Worm (Caenorhabditis elegans) whole organism, late embryonic: ENCODE data around the gene C17A2.2.

ENCODE experiments used
- C38D4.7 ChIP-seq: fragments of 200-800 bp; sonication (Bioruptor generic); optimal IDR thresholded peaks from 2 replicates; lab custom pipeline; 2018; ENCODE audit warnings: mild to moderate bottlenecking, missing genetic modification characterization, moderate library complexity, missing compliant biosample characterization
- K09A11.1 ChIP-seq: sonication (generic microtip); optimal IDR thresholded peaks from 2 replicates; lab custom pipeline; 2017; ENCODE audit warnings: antibody characterized with exemption, mild to moderate bottlenecking, missing genetic modification characterization, missing compliant biosample characterization; ENCODE audit not compliant: insufficient read depth
- ahr-1 ChIP-seq: sonication (generic microtip); optimal IDR thresholded peaks from 2 replicates; lab custom pipeline; 2016; ENCODE audit warnings: missing genetic modification characterization, missing compliant biosample characterization
- ceh-14 ChIP-seq: sonication (generic microtip); optimal IDR thresholded peaks from 2 replicates; lab custom pipeline; 2016; ENCODE audit warnings: missing genotype, missing genetic modification characterization, missing compliant biosample characterization
- ceh-2 ChIP-seq: sonication (generic microtip); optimal IDR thresholded peaks from 2 replicates; lab custom pipeline; 2016; ENCODE audit warnings: missing genotype, missing genetic modification characterization, missing compliant biosample characterization
- ceh-22 ChIP-seq: sonication (generic microtip); optimal IDR thresholded peaks from 2 replicates; lab custom pipeline; 2017; ENCODE audit warnings: missing biosample characterization, missing genetic modification characterization
- ceh-31 ChIP-seq: sonication (generic microtip); optimal IDR thresholded peaks from 2 replicates; lab custom pipeline; 2016; ENCODE audit warnings: missing genetic modification characterization, missing compliant biosample characterization
- ceh-45 ChIP-seq: fragments of 200-800 bp; sonication (Bioruptor generic); IDR thresholded peaks from 2 replicates; pipeline ENCODE4 v1.3.6; 2022; ENCODE audit warnings: missing genetic modification reagents, missing genetic modification characterization, missing compliant biosample characterization
- ceh-6 ChIP-seq: fragments of 200-800 bp; sonication (Bioruptor generic); optimal IDR thresholded peaks from 2 replicates; lab custom pipeline; 2018; ENCODE audit warnings: mild to moderate bottlenecking, missing genetic modification characterization, missing compliant biosample characterization
- ceh-9 ChIP-seq: sonication (generic microtip); optimal IDR thresholded peaks from 2 replicates; lab custom pipeline; 2016; ENCODE audit warnings: mild to moderate bottlenecking, missing genetic modification characterization, inconsistent platforms, missing compliant biosample characterization
- dve-1 ChIP-seq: sonication (generic microtip); optimal IDR thresholded peaks from 2 replicates; lab custom pipeline; 2017; ENCODE audit warnings: antibody characterized with exemption, mild to moderate bottlenecking, missing genetic modification characterization, missing compliant biosample characterization
- elt-4 ChIP-seq: sonication (generic microtip); optimal IDR thresholded peaks from 2 replicates; lab custom pipeline; 2016; ENCODE audit warnings: missing genetic modification characterization, missing compliant biosample characterization
- eyg-1 ChIP-seq: sonication (generic microtip); optimal IDR thresholded peaks from 2 replicates; lab custom pipeline; 2016; ENCODE audit warnings: missing genotype, missing genetic modification characterization, missing compliant biosample characterization
- fax-1 ChIP-seq: sonication (generic microtip); optimal IDR thresholded peaks from 2 replicates; lab custom pipeline; 2016; ENCODE audit warnings: missing genotype, missing genetic modification characterization, missing compliant biosample characterization
- fkh-10 ChIP-seq: fragments of 150-350 bp; optimal IDR thresholded peaks from 2 replicates; lab custom pipeline; 2014; ENCODE audit warnings: missing biosample characterization, missing genetic modification reagents, missing genetic modification characterization
- hlh-30 ChIP-seq: sonication (generic microtip); optimal IDR thresholded peaks from 2 replicates; lab custom pipeline; 2017; ENCODE audit warnings: antibody characterized with exemption, missing genetic modification characterization, missing compliant biosample characterization; ENCODE audit not compliant: insufficient read depth
- hlh-6 ChIP-seq: sonication (generic microtip); optimal IDR thresholded peaks from 2 replicates; lab custom pipeline; 2016; ENCODE audit warnings: missing genotype, missing genetic modification characterization, missing compliant biosample characterization
- mec-3 ChIP-seq: sonication (generic microtip); optimal IDR thresholded peaks from 2 replicates; lab custom pipeline; 2016; ENCODE audit warnings: borderline replicate concordance, missing genetic modification characterization, missing compliant biosample characterization
- nfya-1 ChIP-seq: sonication (generic microtip); optimal IDR thresholded peaks from 2 replicates; lab custom pipeline; 2017; ENCODE audit warnings: missing genetic modification characterization, mild to moderate bottlenecking, missing compliant biosample characterization, antibody characterized with exemption, moderate library complexity
- nhr-11 ChIP-seq: fragments of 150-350 bp; optimal IDR thresholded peaks from 2 replicates; lab custom pipeline; 2014; ENCODE audit warnings: missing biosample characterization, missing genetic modification characterization
- pag-3 ChIP-seq: sonication (generic microtip); optimal IDR thresholded peaks from 2 replicates; lab custom pipeline; 2016; ENCODE audit warnings: missing compliant biosample characterization, missing genetic modification characterization, borderline replicate concordance
- pha-2 ChIP-seq: sonication (generic microtip); optimal IDR thresholded peaks from 2 replicates; lab custom pipeline; 2017; ENCODE audit warnings: mild to moderate bottlenecking, missing genetic modification characterization, missing compliant biosample characterization
- pqm-1 ChIP-seq: sonication (generic microtip); optimal IDR thresholded peaks from 2 replicates; lab custom pipeline; 2016; ENCODE audit warnings: missing genetic modification characterization, missing compliant biosample characterization
- pros-1 ChIP-seq: fragments of 150-350 bp; optimal IDR thresholded peaks from 2 replicates; lab custom pipeline; 2014; ENCODE audit warnings: missing biosample characterization, missing genetic modification reagents, missing genetic modification characterization
- ref-2 ChIP-seq: sonication (generic microtip); optimal IDR thresholded peaks from 2 replicates; lab custom pipeline; 2016; ENCODE audit warnings: missing genetic modification characterization, missing compliant biosample characterization
- rnt-1 ChIP-seq: sonication (generic microtip); optimal IDR thresholded peaks from 2 replicates; lab custom pipeline; 2016; ENCODE audit warnings: missing genetic modification characterization, missing compliant biosample characterization
- sdc-2 ChIP-seq: sonication (generic microtip); optimal IDR thresholded peaks from 2 replicates; lab custom pipeline; 2016; ENCODE audit warnings: missing genotype, missing genetic modification characterization, missing compliant biosample characterization
- sox-2 ChIP-seq: fragments of 200-800 bp; sonication (Bioruptor generic); IDR thresholded peaks from 2 replicates; pipeline ENCODE4 v1.3.6; 2022; ENCODE audit warnings: missing genetic modification reagents, missing genetic modification characterization, missing compliant biosample characterization
- sox-4 ChIP-seq: sonication (generic microtip); optimal IDR thresholded peaks from 2 replicates; lab custom pipeline; 2017; ENCODE audit warnings: mild to moderate bottlenecking, missing genetic modification characterization, inconsistent platforms, missing compliant biosample characterization
- syd-9 ChIP-seq: sonication (generic microtip); optimal IDR thresholded peaks from 2 replicates; lab custom pipeline; 2016; ENCODE audit warnings: mild to moderate bottlenecking, missing genetic modification characterization, moderate library complexity, missing compliant biosample characterization
- tbx-2 ChIP-seq: sonication (generic microtip); optimal IDR thresholded peaks from 2 replicates; lab custom pipeline; 2016; ENCODE audit warnings: missing genetic modification characterization, missing compliant biosample characterization
- unc-42 ChIP-seq: sonication (generic microtip); optimal IDR thresholded peaks from 2 replicates; lab custom pipeline; 2016; ENCODE audit warnings: missing genotype, missing genetic modification characterization, missing compliant biosample characterization
- unc-55 ChIP-seq: sonication (generic microtip); optimal IDR thresholded peaks from 2 replicates; lab custom pipeline; 2017; ENCODE audit warnings: missing biosample characterization, missing genetic modification reagents, missing genetic modification characterization
- unc-86 ChIP-seq: sonication (generic microtip); optimal IDR thresholded peaks from 2 replicates; lab custom pipeline; 2016; ENCODE audit warnings: missing genetic modification characterization, missing compliant biosample characterization
- zip-5 ChIP-seq: sonication (generic microtip); optimal IDR thresholded peaks from 2 replicates; lab custom pipeline; 2016; ENCODE audit warnings: missing genetic modification characterization, missing compliant biosample characterization

Gene C17A2.2

DNA sequence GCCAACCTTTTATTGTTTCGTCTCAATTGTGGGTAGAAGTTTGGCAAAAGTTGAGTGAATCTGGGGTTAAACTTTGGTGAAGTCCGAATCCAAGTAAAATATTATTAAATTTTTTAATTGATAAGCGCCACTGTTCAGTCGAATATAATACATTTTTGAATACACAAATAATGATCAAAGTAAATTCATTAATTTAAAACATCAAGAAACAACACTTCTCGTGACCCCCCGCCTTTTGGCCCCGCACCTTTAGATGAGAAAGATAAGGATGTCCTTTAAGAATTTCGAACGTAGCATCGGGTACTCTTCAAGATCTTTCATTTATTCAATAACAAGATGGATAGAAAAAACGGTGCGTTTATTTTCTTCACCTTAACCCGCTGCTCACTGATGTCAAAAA is 6.5 kb downstream of the C17A2.2 start, which contains the start of gene nhr-257:
nhr-257 (plus strand) TSS at position 301 of the 400 bp plus-strand sequence.
- TF ChIP-seq ceh-22 (no peak), tbx-2 (tag; lab: Kevin White, UChicago) (no peak), sox-2 (no peak), ref-2 (tag; lab: Kevin White, UChicago) (no peak), ceh-2 (no peak), mec-3 (tag; lab: Kevin White, UChicago) (no peak), sdc-2 (no peak), hlh-6 (tag; lab: Kevin White, UChicago) (no peak), zip-5 (tag; lab: Kevin White, UChicago) (no peak), fkh-10 (GFP tag; lab: Kevin White, UChicago) (no peak), dve-1 (no peak), nfya-1 (tag; lab: Kevin White, UChicago) (no peak), K09A11.1 (tag; lab: Kevin White, UChicago) (no peak)

DNA sequence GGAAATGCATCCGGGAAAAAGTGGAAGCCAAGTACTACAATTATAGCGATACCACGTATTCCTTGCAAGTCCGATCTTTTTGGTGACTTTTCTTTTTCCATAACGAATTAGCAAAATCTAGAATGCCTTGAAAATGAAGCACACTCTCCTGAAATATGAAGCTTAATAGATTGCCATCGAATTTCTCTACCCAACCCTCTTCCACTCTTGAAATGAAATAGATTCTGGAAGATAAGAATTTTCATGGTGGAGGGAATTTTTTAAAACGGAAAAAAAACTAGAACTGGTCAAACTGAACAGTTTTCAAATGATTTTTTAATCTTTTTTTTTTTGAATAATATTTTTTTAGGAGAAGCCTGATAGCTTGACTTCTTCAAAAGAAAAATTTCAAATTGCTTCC is 14.7 kb downstream of the C17A2.2 start, which contains the start of gene oac-11:
oac-11 (minus strand) TSS at position 101 of the 400 bp plus-strand sequence.
- TF ChIP-seq ceh-31 (tag; lab: Kevin White, UChicago) = no peak
- TF ChIP-seq hlh-30 (tag; lab: Kevin White, UChicago) = no peak
- no peak for TF ChIP-seq rnt-1
- TF ChIP-seq ceh-6 (GFP tag; lab: Kevin White, UChicago) = no peak
- TF ChIP-seq ceh-22 = no peak
- TF ChIP-seq, all 69 proteins: peak for 0

- TF ChIP-seq pag-3 (tag; lab: Kevin White, UChicago) = no peak
- no peak for TF ChIP-seq unc-55 (GFP tag; lab: Kevin White, UChicago)
- no peak for TF ChIP-seq sdc-2
- no peak for TF ChIP-seq nhr-11
- no peak for TF ChIP-seq pqm-1
- no peak for TF ChIP-seq C38D4.7 (GFP tag; lab: Kevin White, UChicago)
- TF ChIP-seq ceh-45 (GFP tag; lab: Robert Waterston, UW) = no peak
- no peak for TF ChIP-seq ceh-14 (tag; lab: Kevin White, UChicago)
- no peak for TF ChIP-seq eyg-1 (tag; lab: Kevin White, UChicago)
- no peak for TF ChIP-seq sox-4
- no peak for TF ChIP-seq pha-2 (tag; lab: Kevin White, UChicago)
These were observed 15.9 kb downstream of the C17A2.2 start for ce11 chrII:3862053-3862452.

- TF ChIP-seq ceh-6 (GFP tag; lab: Kevin White, UChicago) (no peak), sox-4 (no peak), elt-4 (no peak), unc-42 (tag; lab: Kevin White, UChicago) (no peak), mec-3 (tag; lab: Kevin White, UChicago) (no peak), fax-1 (tag; lab: Kevin White, UChicago) (no peak)
These were observed 18.5 kb downstream of the C17A2.2 start, which contains the start of gene nhr-261 for ce11 chrII:3864652-3865051. TSS of gene nhr-261 (minus strand) at chrII:3864752.

DNA sequence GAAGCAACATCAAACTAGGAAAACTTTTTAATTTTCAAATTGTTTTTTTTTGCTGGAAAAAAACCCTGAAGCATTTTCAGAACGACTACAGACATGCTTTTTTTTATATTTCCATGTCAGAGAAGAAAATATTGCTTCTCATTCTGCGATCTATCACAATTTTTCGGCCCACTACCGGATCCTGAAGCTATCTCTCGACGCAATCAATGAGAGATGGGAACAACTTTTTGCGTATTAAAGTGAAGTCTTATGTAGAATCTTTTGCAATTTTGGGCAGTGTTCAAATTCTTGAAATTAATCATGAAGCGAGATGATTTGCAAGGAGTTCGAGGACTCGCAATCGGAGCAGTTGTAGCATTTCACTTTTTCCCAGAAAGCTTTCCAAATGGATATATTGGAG is 23.5 kb downstream of the C17A2.2 start, which contains the start of gene oac-10:
oac-10 (plus strand) TSS at position 301 of the 400 bp plus-strand sequence.
- TF ChIP-seq syd-9 (no peak), ceh-9 (no peak), pha-2 (tag; lab: Kevin White, UChicago) (no peak), unc-86 (tag; lab: Kevin White, UChicago) (no peak), tbx-2 (tag; lab: Kevin White, UChicago) (no peak), pros-1 (tag; lab: Kevin White, UChicago) (no peak), ahr-1 (no peak)
